Worm (Caenorhabditis elegans): ENCODE data around the gene clec-219.

clec-219 gene

DNA sequence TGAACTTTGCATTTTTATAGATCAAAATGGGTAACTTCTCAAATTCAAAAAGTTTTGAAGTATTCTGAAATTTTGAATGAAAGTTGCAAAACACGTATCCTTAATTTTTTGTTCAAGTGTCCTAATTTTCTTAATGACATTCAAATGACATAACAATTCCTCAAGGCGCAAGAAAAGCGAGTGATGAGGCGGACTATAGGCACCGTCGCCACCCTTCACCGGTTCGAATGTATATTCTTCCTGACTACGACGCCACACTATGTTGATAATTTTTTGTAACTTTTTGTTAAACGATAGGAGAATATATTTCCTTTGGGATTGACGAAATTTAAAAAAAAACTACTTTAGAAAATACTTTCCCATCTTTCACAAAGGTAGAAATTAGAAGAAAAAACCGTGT is 36.6 kb upstream of the clec-219 start:
- TF ChIP-seq nhr-237 (tag; optimal IDR thresholded peaks at IDR 0.05) (no peak), flh-1 (GFP tag; optimal IDR thresholded peaks at IDR 0.05) (no peak), drap-1 (GFP tag; optimal IDR thresholded peaks at IDR 0.05) (no peak), ceh-43 (GFP tag; optimal IDR thresholded peaks at IDR 0.05) (no peak), nhr-12 (tag; optimal IDR thresholded peaks at IDR 0.05) (no peak), M03D4.4 (tag; optimal IDR thresholded peaks at IDR 0.05) (no peak), ceh-83 (GFP tag; optimal IDR thresholded peaks at IDR 0.05) (no peak), elt-3 (tag; optimal IDR thresholded peaks at IDR 0.05) (no peak), blmp-1 (tag; optimal IDR thresholded peaks at IDR 0.05) (no peak), elt-1 (tag; optimal IDR thresholded peaks at IDR 0.05; ENCODE audit: borderline replicate concordance, insufficient read depth) (no peak), mab-5 (tag; optimal IDR thresholded peaks at IDR 0.05) (no peak)

DNA sequence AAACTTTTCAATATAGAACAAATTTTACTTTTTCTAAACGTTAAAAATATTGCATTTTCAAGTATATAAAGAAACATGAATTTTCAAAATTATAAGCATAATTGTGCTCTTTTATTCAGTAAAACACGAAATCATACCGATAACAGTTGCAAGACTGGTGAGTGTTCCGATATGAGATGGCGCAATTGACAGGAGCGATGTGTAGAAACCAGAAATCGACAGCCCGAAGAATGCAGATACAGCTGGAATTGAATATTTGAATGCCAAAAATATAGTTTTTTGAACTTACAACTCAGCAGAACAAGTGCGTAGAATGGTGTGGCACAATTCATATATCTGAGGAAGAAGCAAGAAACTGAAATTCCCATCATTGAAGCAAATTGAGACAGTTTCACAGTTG is 35.3 kb upstream of the clec-219 start:
- TF ChIP-seq nhr-28 (tag; optimal IDR thresholded peaks at IDR 0.05), result no peak
- TF ChIP-seq tbx-8 (GFP tag; optimal IDR thresholded peaks at IDR 0.05), result no peak
- TF ChIP-seq lin-13 (tag; optimal IDR thresholded peaks at IDR 0.05), result no peak
- TF ChIP-seq unc-62 (GFP tag; optimal IDR thresholded peaks at IDR 0.05), result no peak
- TF ChIP-seq M03D4.4 (tag; optimal IDR thresholded peaks at IDR 0.05), result no peak
- no peak for TF ChIP-seq ceh-39 (tag; optimal IDR thresholded peaks at IDR 0.05)
- no peak for TF ChIP-seq unc-120 (tag; optimal IDR thresholded peaks at IDR 0.05; ENCODE audit: poor library complexity, severe bottlenecking)

DNA sequence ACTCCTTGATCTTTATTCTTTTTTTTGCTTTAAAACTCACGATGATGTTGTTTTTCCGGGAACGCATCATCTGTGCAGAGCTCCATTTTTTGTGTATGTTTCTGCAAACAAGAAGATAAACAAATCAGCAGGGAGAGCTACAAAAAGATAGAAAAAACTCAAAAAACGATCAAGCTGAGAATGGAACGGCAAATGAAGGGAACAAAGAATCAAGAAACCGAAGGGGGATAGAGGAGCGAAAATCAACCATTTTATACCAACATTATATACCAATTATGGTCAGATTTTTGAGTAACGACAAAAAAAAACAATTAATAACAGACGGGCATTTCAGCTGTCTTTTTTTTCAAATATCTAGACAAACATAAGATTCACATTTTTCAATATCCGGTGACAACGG is 33.4 kb upstream of the clec-219 start, which contains the start of gene slc-17.5:
TSS of gene slc-17.5 (minus strand) at position 101 of the 400 bp plus-strand sequence.
- TF ChIP-seq lin-13 (tag; optimal IDR thresholded peaks at IDR 0.05) (no peak), nhr-28 (tag; optimal IDR thresholded peaks at IDR 0.05) (no peak), sem-2 (GFP tag; optimal IDR thresholded peaks at IDR 0.05) (no peak), pha-4 (tag; optimal IDR thresholded peaks at IDR 0.05) (no peak), blmp-1 (tag; optimal IDR thresholded peaks at IDR 0.05) (no peak), flh-1 (GFP tag; optimal IDR thresholded peaks at IDR 0.05) (no peak), ces-1 (GFP tag; optimal IDR thresholded peaks at IDR 0.05) (no peak), M03D4.4 (tag; optimal IDR thresholded peaks at IDR 0.05) (no peak), mab-5 (tag; optimal IDR thresholded peaks at IDR 0.05) (no peak), hlh-1 (tag; optimal IDR thresholded peaks at IDR 0.05) (no peak), cnd-1 (tag; optimal IDR thresholded peaks at IDR 0.05) (no peak), tbx-8 (GFP tag; optimal IDR thresholded peaks at IDR 0.05) (no peak), sptf-1 (tag; optimal IDR thresholded peaks at IDR 0.05) (no peak), unc-62 (GFP tag; optimal IDR thresholded peaks at IDR 0.05) (no peak), ceh-43 (GFP tag; optimal IDR thresholded peaks at IDR 0.05) (no peak), nhr-237 (tag; optimal IDR thresholded peaks at IDR 0.05) (no peak)

DNA sequence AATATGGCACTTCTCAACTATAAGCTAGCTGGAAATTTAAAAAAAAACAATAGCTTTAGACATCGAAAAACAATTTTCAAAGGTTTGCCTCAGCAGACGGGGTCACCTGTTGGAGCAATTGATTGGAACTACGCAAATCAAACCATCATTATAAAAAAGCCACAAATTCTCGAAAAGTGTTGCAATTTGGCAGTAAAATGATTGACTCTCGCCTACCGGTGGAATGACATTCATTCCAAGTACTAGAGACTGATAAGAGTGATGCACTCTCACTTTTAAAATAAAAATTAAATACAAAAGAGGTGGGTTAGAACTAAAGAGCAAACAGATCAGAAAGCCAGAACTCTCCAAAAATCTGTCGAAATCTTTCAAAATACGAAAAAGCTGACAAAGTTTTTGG is 32.8 kb upstream of the clec-219 start:
- no peak for TF ChIP-seq unc-39 (tag; optimal IDR thresholded peaks at IDR 0.05)
- no peak for TF ChIP-seq unc-120 (tag; optimal IDR thresholded peaks at IDR 0.05; ENCODE audit: poor library complexity, severe bottlenecking)
- no peak for TF ChIP-seq drap-1 (GFP tag; optimal IDR thresholded peaks at IDR 0.05)
- TF ChIP-seq ztf-11 (tag; optimal IDR thresholded peaks at IDR 0.05), result no peak
- no peak for TF ChIP-seq elt-1 (tag; optimal IDR thresholded peaks at IDR 0.05; ENCODE audit: borderline replicate concordance, insufficient read depth)
- TF ChIP-seq mep-1 (tag; optimal IDR thresholded peaks at IDR 0.05), result no peak
- TF ChIP-seq hlh-1 (tag; optimal IDR thresholded peaks at IDR 0.05), result no peak
- TF ChIP-seq lin-13 (tag; optimal IDR thresholded peaks at IDR 0.05), result no peak
- no peak for TF ChIP-seq lsy-2 (tag; optimal IDR thresholded peaks at IDR 0.05)
- TF ChIP-seq M03D4.4 (tag; optimal IDR thresholded peaks at IDR 0.05), result no peak
- TF ChIP-seq tbx-8 (GFP tag; optimal IDR thresholded peaks at IDR 0.05), result no peak
- TF ChIP-seq nhr-76 (tag; optimal IDR thresholded peaks at IDR 0.05), result no peak
- TF ChIP-seq sptf-1 (tag; optimal IDR thresholded peaks at IDR 0.05), result no peak
- TF ChIP-seq flh-1 (GFP tag; optimal IDR thresholded peaks at IDR 0.05), result no peak
- no peak for TF ChIP-seq ceh-43 (GFP tag; optimal IDR thresholded peaks at IDR 0.05)
- no peak for TF ChIP-seq cnd-1 (tag; optimal IDR thresholded peaks at IDR 0.05)
- no peak for TF ChIP-seq ces-1 (GFP tag; optimal IDR thresholded peaks at IDR 0.05)
- no peak for TF ChIP-seq blmp-1 (tag; optimal IDR thresholded peaks at IDR 0.05)
- no peak for TF ChIP-seq ceh-39 (tag; optimal IDR thresholded peaks at IDR 0.05)
- TF ChIP-seq nhr-28 (tag; optimal IDR thresholded peaks at IDR 0.05), result no peak

DNA sequence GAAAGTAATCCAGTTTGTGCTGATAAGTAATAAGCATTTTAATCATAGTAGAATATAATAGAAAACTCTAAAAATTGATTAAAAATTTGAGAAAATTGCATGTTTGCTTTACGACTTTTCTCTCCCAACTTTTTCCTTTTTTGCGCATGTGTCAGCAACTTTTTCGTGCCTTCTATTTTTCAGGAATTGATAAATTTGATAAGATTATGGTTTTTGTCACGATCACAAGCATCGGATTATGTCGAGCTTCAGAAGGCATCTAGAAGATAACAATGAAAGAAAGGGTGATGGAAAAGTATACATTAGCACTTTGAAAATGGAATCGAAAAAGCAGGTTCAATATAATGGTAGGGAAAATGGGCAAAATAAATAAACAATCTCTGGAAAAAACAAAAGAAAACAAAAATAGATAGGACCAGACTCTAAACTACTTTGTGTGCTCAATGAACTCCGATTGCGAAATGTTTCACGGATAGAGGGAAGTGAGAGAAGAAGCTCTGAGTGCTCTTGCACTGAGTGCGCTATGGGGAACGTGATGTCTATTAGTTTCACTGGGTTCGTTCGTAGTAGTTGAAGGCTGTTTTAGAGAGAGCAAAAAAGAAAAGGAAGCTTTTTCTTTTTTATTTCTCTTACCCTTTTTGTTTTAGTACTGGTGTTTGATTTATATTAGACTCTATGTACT is 30.0 kb upstream of the clec-219 start:
- TF ChIP-seq ceh-39 (tag; optimal IDR thresholded peaks at IDR 0.05), result no peak
- no peak for TF ChIP-seq ceh-43 (GFP tag; optimal IDR thresholded peaks at IDR 0.05)
- TF ChIP-seq snpc-4 (tag; optimal IDR thresholded peaks at IDR 0.05), result no peak
- no peak for TF ChIP-seq lsy-2 (tag; optimal IDR thresholded peaks at IDR 0.05)
- no peak for TF ChIP-seq drap-1 (GFP tag; optimal IDR thresholded peaks at IDR 0.05)
- TF ChIP-seq mab-5 (tag; optimal IDR thresholded peaks at IDR 0.05), result no peak
- TF ChIP-seq ceh-83 (GFP tag; optimal IDR thresholded peaks at IDR 0.05), result no peak

Measured in whole organism, mixed stage, embryonic.